Worm (Caenorhabditis elegans) whole organism, L1 larva: ENCODE results near the gene cyh-1.

Experiments used
- aha-1 ChIP-seq: fragments of 150-350 bp; optimal IDR thresholded peaks from 2 replicates; lab custom pipeline; 2014; ENCODE audit warnings: missing biosample characterization, missing genetic modification characterization
- egl-13 ChIP-seq: sonication (generic microtip); optimal IDR thresholded peaks from 2 replicates; lab custom pipeline; 2016; ENCODE audit warnings: missing genotype, missing genetic modification reagents, missing genetic modification characterization, missing compliant biosample characterization
- elt-3 ChIP-seq, 6 experiments: fragments of 150-350 bp in 1 of 6; sonication (generic microtip); optimal IDR thresholded peaks; 2 replicates each; lab custom pipeline; 2017 to 2018; ENCODE audit warnings: missing biosample characterization in 6 of 6, missing genetic modification characterization in 6 of 6, inconsistent platforms in 1 of 6
- ets-5 ChIP-seq: fragments of 200-800 bp; sonication (Bioruptor generic); IDR thresholded peaks from 2 replicates; pipeline ENCODE4 v1.3.6; 2022; ENCODE audit warnings: missing genetic modification characterization, missing compliant biosample characterization
- hlh-17 ChIP-seq: fragments of 200-800 bp; sonication (Bioruptor generic); optimal IDR thresholded peaks from 2 replicates; lab custom pipeline; 2018; ENCODE audit warnings: missing genetic modification characterization, mild to moderate bottlenecking, missing compliant biosample characterization, moderate library complexity, borderline replicate concordance
- lin-15B ChIP-seq: fragments of 150-350 bp; sonication (generic microtip); optimal IDR thresholded peaks from 3 replicates; lab custom pipeline; 2014; ENCODE audit warnings: missing biosample characterization, missing genetic modification characterization
- lin-35 ChIP-seq, 2 experiments: fragments of 150-350 bp; optimal IDR thresholded peaks; 2 replicates each; lab custom pipeline; 2014; ENCODE audit warnings: missing biosample characterization in 2 of 2, missing genetic modification characterization in 2 of 2, missing genetic modification reagents in 2 of 2
- mdl-1 ChIP-seq, 2 experiments: fragments of 150-350 bp; optimal IDR thresholded peaks; 2 replicates each; lab custom pipeline; 2014 to 2017; ENCODE audit warnings: missing biosample characterization in 2 of 2, missing genetic modification characterization in 2 of 2, inconsistent platforms in 1 of 2
- nhr-12 ChIP-seq: sonication (generic microtip); optimal IDR thresholded peaks from 2 replicates; lab custom pipeline; 2017; ENCODE audit warnings: missing biosample characterization, missing genetic modification characterization
- snpc-4 ChIP-seq: fragments of 150-350 bp; optimal IDR thresholded peaks from 2 replicates; lab custom pipeline; 2014; ENCODE audit warnings: missing biosample characterization, missing genetic modification characterization
- sox-4 ChIP-seq: sonication (generic microtip); optimal IDR thresholded peaks from 2 replicates; lab custom pipeline; 2016; ENCODE audit warnings: missing genetic modification characterization, missing compliant biosample characterization
- sptf-1 ChIP-seq: fragments of 150-350 bp; optimal IDR thresholded peaks from 2 replicates; lab custom pipeline; 2014; ENCODE audit warnings: missing biosample characterization, missing genetic modification characterization
- sup-37 ChIP-seq: fragments of 200-800 bp; sonication (Bioruptor generic); optimal IDR thresholded peaks from 2 replicates; lab custom pipeline; 2018; ENCODE audit warnings: mild to moderate bottlenecking, missing genetic modification characterization, missing compliant biosample characterization
- vab-15 ChIP-seq: sonication (generic microtip); optimal IDR thresholded peaks from 2 replicates; lab custom pipeline; 2017; ENCODE audit warnings: missing genotype, mild to moderate bottlenecking, missing genetic modification characterization, missing compliant biosample characterization

- TF ChIP-seq sup-37 (GFP tag; lab: Kevin White, UChicago) (no peak), ets-5 (GFP tag; lab: Robert Waterston, UW) (no peak), lin-15B (tag; lab: Kevin White, UChicago) (no peak), egl-13 (tag; lab: Kevin White, UChicago) (no peak), snpc-4 (tag; lab: Kevin White, UChicago) (no peak), aha-1 (tag; lab: Kevin White, UChicago) (no peak), sox-4 (no peak), elt-3 (tag; optimal IDR thresholded peaks at IDR 0.05; lab: Kevin White, UChicago) (no peak), lin-35 (GFP tag; optimal IDR thresholded peaks at IDR 0.05; lab: Kevin White, UChicago) (no peak), nhr-12 (tag; lab: Kevin White, UChicago) (no peak), sptf-1 (tag; lab: Kevin White, UChicago) (no peak), mdl-1 (tag; optimal IDR thresholded peaks at IDR 0.05; lab: Kevin White, UChicago) (no peak), hlh-17 (no peak), vab-15 (tag; lab: Kevin White, UChicago) (no peak)
These were observed 10.7 kb downstream of the cyh-1 start, which contains the start of the genes Y49F6B.14 and clec-125 for ce11 chrII:3515384-3516053.
